Fruit fly (Drosophila melanogaster) whole organism, embryonic: ENCODE measurements around the gene Gr93d.

Source experiments
- Atf-2 ChIP-seq: fragments of 200-800 bp; sonication (Bioruptor generic); optimal IDR thresholded peaks from 2 replicates; lab custom pipeline; 2016; ENCODE audit warnings: missing biosample characterization, missing genetic modification characterization
- CG10147 ChIP-seq: fragments of 200-800 bp; sonication (Bioruptor generic); optimal IDR thresholded peaks from 2 replicates; lab custom pipeline; 2019; ENCODE audit warnings: missing biosample characterization, mild to moderate bottlenecking, missing genetic modification characterization, moderate library complexity
- CG10209 ChIP-seq: fragments of 200-800 bp; sonication (Bioruptor generic); optimal IDR thresholded peaks from 3 replicates; lab custom pipeline; 2017; ENCODE audit warnings: missing biosample characterization, mild to moderate bottlenecking, missing genetic modification characterization, missing genetic modification reagents
- CG13123 ChIP-seq: fragments of 200-800 bp; sonication (Bioruptor generic); optimal IDR thresholded peaks from 2 replicates; lab custom pipeline; 2016; ENCODE audit warnings: missing biosample characterization, missing genetic modification characterization
- CG2120 ChIP-seq: fragments of 200-800 bp; sonication (Bioruptor generic); optimal IDR thresholded peaks from 3 replicates; lab custom pipeline; 2016; ENCODE audit warnings: missing biosample characterization, missing genetic modification characterization
- CG3726 ChIP-seq: fragments of 200-800 bp; sonication (Bioruptor generic); IDR thresholded peaks from 3 replicates; pipeline ENCODE4, ENCODE4 v1.3.6; 2022; ENCODE audit warnings: missing biosample characterization, missing genetic modification characterization
- CG7987 ChIP-seq: fragments of 200-800 bp; sonication (Bioruptor generic); optimal IDR thresholded peaks from 2 replicates; lab custom pipeline; 2018; ENCODE audit warnings: missing biosample characterization, mild to moderate bottlenecking, missing genetic modification characterization, moderate library complexity
- Oaz ChIP-seq: fragments of 200-800 bp; sonication (Bioruptor generic); IDR thresholded peaks from 2 replicates; pipeline ENCODE4 v1.3.6; 2022; ENCODE audit warnings: missing biosample characterization, missing genetic modification characterization
- gro ChIP-seq: fragments of 200-800 bp; sonication (Bioruptor generic); optimal IDR thresholded peaks from 2 replicates; lab custom pipeline; 2016; ENCODE audit warnings: missing biosample characterization, missing genetic modification characterization
- psq ChIP-seq: fragments of 200-800 bp; sonication (Bioruptor generic); optimal IDR thresholded peaks from 2 replicates; lab custom pipeline; 2017; ENCODE audit warnings: missing biosample characterization, missing genetic modification characterization
- trem ChIP-seq: fragments of 200-800 bp; optimal IDR thresholded peaks from 3 replicates; lab custom pipeline; 2019; ENCODE audit warnings: missing biosample characterization, mild to moderate bottlenecking, missing genetic modification characterization, moderate library complexity
- ttk ChIP-seq: fragments of 200-800 bp; sonication (Bioruptor generic); IDR thresholded peaks from 2 replicates; pipeline ENCODE4 v2.1.2; 2022; ENCODE audit warnings: missing biosample characterization, missing genetic modification characterization
- unc-4 ChIP-seq: fragments of 200-800 bp; sonication (Bioruptor generic); IDR thresholded peaks from 2 replicates; pipeline ENCODE4 v1.3.6; 2022; ENCODE audit warnings: missing biosample characterization, missing genetic modification characterization; ENCODE audit not compliant: partially characterized antibody

- no peak for TF ChIP-seq CG3726 (GFP tag; lab: Robert Waterston, UW)
- TF ChIP-seq trem = no peak
- no peak for TF ChIP-seq ttk (GFP tag; lab: Robert Waterston, UW)
- TF ChIP-seq CG10209 (GFP tag; lab: Kevin White, UChicago) = no peak
- TF ChIP-seq CG7987 (GFP tag; lab: Kevin White, UChicago) = no peak
- no peak for TF ChIP-seq Atf-2 (GFP tag; lab: Kevin White, UChicago)
- no peak for TF ChIP-seq unc-4
- no peak for TF ChIP-seq gro (GFP tag; lab: Kevin White, UChicago)
- no peak for TF ChIP-seq CG10147
- no peak for TF ChIP-seq CG13123 (GFP tag; lab: Kevin White, UChicago)
- no peak for TF ChIP-seq psq (GFP tag; lab: Kevin White, UChicago)
- TF ChIP-seq CG2120 (GFP tag; lab: Kevin White, UChicago) = no peak
- no peak for TF ChIP-seq Oaz (GFP tag; lab: Robert Waterston, UW)
Measured at dm6 chr3R:21858290-21858875, 11.9 kb upstream of the Gr93d start.
